Worm (Caenorhabditis elegans) whole organism, late embryonic: ENCODE data around the gene scav-5.

Experiments
- ceh-19 ChIP-seq: fragments of 200-800 bp; sonication (Bioruptor generic); optimal IDR thresholded peaks from 2 replicates; lab custom pipeline; 2018; ENCODE audit warnings: mild to moderate bottlenecking, missing genetic modification characterization, missing compliant biosample characterization
- ceh-2 ChIP-seq: sonication (generic microtip); optimal IDR thresholded peaks from 2 replicates; lab custom pipeline; 2016; ENCODE audit warnings: missing genotype, missing genetic modification characterization, missing compliant biosample characterization
- ceh-9 ChIP-seq: sonication (generic microtip); optimal IDR thresholded peaks from 2 replicates; lab custom pipeline; 2016; ENCODE audit warnings: mild to moderate bottlenecking, missing genetic modification characterization, inconsistent platforms, missing compliant biosample characterization
- fkh-10 ChIP-seq: fragments of 150-350 bp; optimal IDR thresholded peaks from 2 replicates; lab custom pipeline; 2014; ENCODE audit warnings: missing biosample characterization, missing genetic modification reagents, missing genetic modification characterization
- tbx-2 ChIP-seq: sonication (generic microtip); optimal IDR thresholded peaks from 2 replicates; lab custom pipeline; 2016; ENCODE audit warnings: missing genetic modification characterization, missing compliant biosample characterization

- TF ChIP-seq ceh-2: no peak
- TF ChIP-seq ceh-9 (tag; lab: Kevin White, UChicago): no peak
- TF ChIP-seq ceh-19: no peak
- no peak for TF ChIP-seq tbx-2
- no peak for TF ChIP-seq fkh-10 (GFP tag; lab: Kevin White, UChicago)
Measured at ce11 chrX:9882112-9882511, 23.9 kb downstream of the scav-5 start, which contains the start of gene glo-1.
